Fruit fly (Drosophila melanogaster) whole organism, embryonic: ENCODE measurements around the gene CG6951.

Experiments
- Abd-B ChIP-seq: fragments of 200-800 bp; sonication (Bioruptor generic); optimal IDR thresholded peaks from 2 replicates; lab custom pipeline; 2018; ENCODE audit warnings: missing biosample characterization, mild to moderate bottlenecking, missing genetic modification characterization, moderate library complexity
- Aef1 ChIP-seq: fragments of 200-800 bp; sonication (Bioruptor generic); IDR thresholded peaks from 3 replicates; pipeline ENCODE4 v1.3.6; 2022; ENCODE audit warnings: missing biosample characterization, missing genetic modification characterization
- Atf3 ChIP-seq: fragments of 200-800 bp; sonication (Bioruptor generic); optimal IDR thresholded peaks from 3 replicates; lab custom pipeline; 2016; ENCODE audit warnings: missing biosample characterization, missing genetic modification characterization
- CG12104 ChIP-seq: fragments of 200-800 bp; sonication (Bioruptor generic); optimal IDR thresholded peaks from 3 replicates; lab custom pipeline; 2016; ENCODE audit warnings: missing biosample characterization, missing genetic modification characterization
- CG12659 ChIP-seq: fragments of 200-800 bp; sonication (Bioruptor generic); optimal IDR thresholded peaks from 3 replicates; lab custom pipeline; 2017; ENCODE audit warnings: mild to moderate bottlenecking, missing biosample characterization, missing genetic modification reagents, missing genetic modification characterization
- CG12942 ChIP-seq: fragments of 200-800 bp; sonication (Bioruptor generic); optimal IDR thresholded peaks from 3 replicates; lab custom pipeline; 2016; ENCODE audit warnings: missing biosample characterization, missing genetic modification characterization
- CG13123 ChIP-seq: fragments of 200-800 bp; sonication (Bioruptor generic); optimal IDR thresholded peaks from 2 replicates; lab custom pipeline; 2016; ENCODE audit warnings: missing biosample characterization, missing genetic modification characterization
- CG14710 ChIP-seq: fragments of 200-800 bp; sonication (Bioruptor generic); optimal IDR thresholded peaks from 3 replicates; lab custom pipeline; 2019; ENCODE audit warnings: missing biosample characterization, mild to moderate bottlenecking, missing genetic modification characterization, moderate library complexity
- CG15479 ChIP-seq: fragments of 200-800 bp; sonication (Bioruptor generic); optimal IDR thresholded peaks from 3 replicates; lab custom pipeline; 2019; ENCODE audit warnings: missing biosample characterization, mild to moderate bottlenecking, missing genetic modification characterization, moderate library complexity
- CG1792 ChIP-seq: fragments of 200-800 bp; sonication (Bioruptor generic); optimal IDR thresholded peaks from 2 replicates; lab custom pipeline; 2016; ENCODE audit warnings: missing biosample characterization, missing genetic modification characterization
- CG2678 ChIP-seq: fragments of 200-800 bp; sonication (Bioruptor generic); optimal IDR thresholded peaks from 3 replicates; lab custom pipeline; 2019; ENCODE audit warnings: missing biosample characterization, mild to moderate bottlenecking, missing genetic modification characterization, moderate library complexity
- CG33213 ChIP-seq: fragments of 200-800 bp; sonication (Bioruptor generic); optimal IDR thresholded peaks from 3 replicates; lab custom pipeline; 2016; ENCODE audit warnings: missing biosample characterization, missing genetic modification characterization
- CG4404 ChIP-seq: fragments of 200-800 bp; sonication (Bioruptor generic); IDR thresholded peaks from 2 replicates; pipeline ENCODE4 v1.3.6; 2022; ENCODE audit warnings: missing biosample characterization, missing genetic modification characterization
- CG7271 ChIP-seq: fragments of 200-800 bp; sonication (Bioruptor generic); optimal IDR thresholded peaks from 2 replicates; lab custom pipeline; 2018; ENCODE audit warnings: missing biosample characterization, mild to moderate bottlenecking, missing genetic modification characterization, moderate library complexity
- CG7928 ChIP-seq: fragments of 200-800 bp; sonication (Bioruptor generic); optimal IDR thresholded peaks from 2 replicates; lab custom pipeline; 2017; ENCODE audit warnings: missing biosample characterization, mild to moderate bottlenecking, missing genetic modification characterization
- CG7963 ChIP-seq: fragments of 200-800 bp; sonication (Bioruptor generic); IDR thresholded peaks from 3 replicates; pipeline ENCODE4 v1.3.6; 2022; ENCODE audit warnings: missing biosample characterization, missing genetic modification characterization; ENCODE audit not compliant: partially characterized antibody
- CG8924 ChIP-seq: fragments of 200-800 bp; optimal IDR thresholded peaks from 3 replicates; lab custom pipeline; 2019; ENCODE audit warnings: missing biosample characterization, mild to moderate bottlenecking, missing genetic modification characterization, moderate library complexity
- CG9876 ChIP-seq: fragments of 200-800 bp; sonication (Bioruptor generic); optimal IDR thresholded peaks from 2 replicates; lab custom pipeline; 2016; ENCODE audit warnings: missing biosample characterization, missing genetic modification characterization
- CG9932 ChIP-seq: fragments of 200-800 bp; sonication (Bioruptor generic); IDR thresholded peaks from 2 replicates; pipeline ENCODE4 v1.3.6; 2022; ENCODE audit warnings: missing biosample characterization, missing genetic modification characterization
- Doc3 ChIP-seq: fragments of 200-800 bp; sonication (Bioruptor generic); IDR thresholded peaks from 3 replicates; pipeline ENCODE4 v1.3.6; 2022; ENCODE audit warnings: missing biosample characterization, missing genetic modification characterization; ENCODE audit not compliant: partially characterized antibody
- Dp ChIP-seq: fragments of 200-800 bp; sonication (Bioruptor generic); optimal IDR thresholded peaks from 2 replicates; lab custom pipeline; 2018; ENCODE audit warnings: missing biosample characterization, mild to moderate bottlenecking, missing genetic modification characterization, moderate library complexity
- HHEX ChIP-seq: fragments of 200-800 bp; sonication (Bioruptor generic); optimal IDR thresholded peaks from 3 replicates; lab custom pipeline; 2017; ENCODE audit warnings: missing biosample characterization, mild to moderate bottlenecking, missing genetic modification characterization, missing genetic modification reagents
- HLH3B ChIP-seq: fragments of 200-800 bp; sonication (Bioruptor generic); IDR thresholded peaks from 2 replicates; pipeline ENCODE4 v1.3.6; 2022; ENCODE audit warnings: missing biosample characterization, missing genetic modification characterization
- HLH54F ChIP-seq: fragments of 200-800 bp; sonication (Bioruptor generic); optimal IDR thresholded peaks from 3 replicates; lab custom pipeline; 2016; ENCODE audit warnings: missing biosample characterization, missing genetic modification characterization
- Hmx ChIP-seq: fragments of 200-800 bp; sonication (Bioruptor generic); optimal IDR thresholded peaks from 2 replicates; lab custom pipeline; 2016; ENCODE audit warnings: missing biosample characterization, missing genetic modification characterization
- Hr51 ChIP-seq, 2 experiments: fragments of 200-800 bp; sonication (Bioruptor generic); optimal IDR thresholded peaks; 2 replicates in 1 of 2; 3 replicates in 1 of 2; lab custom pipeline; 2016 to 2018; ENCODE audit warnings: missing biosample characterization in 2 of 2, missing genetic modification characterization in 2 of 2, mild to moderate bottlenecking in 1 of 2, moderate library complexity in 1 of 2
- MESR4 ChIP-seq: fragments of 200-800 bp; sonication (Bioruptor generic); optimal IDR thresholded peaks from 2 replicates; lab custom pipeline; 2018; ENCODE audit warnings: missing biosample characterization, mild to moderate bottlenecking, missing genetic modification characterization, moderate library complexity
- Meics ChIP-seq: fragments of 200-800 bp; sonication (Bioruptor generic); optimal IDR thresholded peaks from 2 replicates; lab custom pipeline; 2017; ENCODE audit warnings: missing biosample characterization, mild to moderate bottlenecking, missing genetic modification characterization
- Neu2 ChIP-seq: fragments of 200-800 bp; sonication (Bioruptor generic); optimal IDR thresholded peaks from 3 replicates; lab custom pipeline; 2016; ENCODE audit warnings: missing biosample characterization, missing genetic modification characterization, borderline replicate concordance
- az2 ChIP-seq: fragments of 200-800 bp; sonication (Bioruptor generic); optimal IDR thresholded peaks from 3 replicates; lab custom pipeline; 2016; ENCODE audit warnings: missing biosample characterization, missing genetic modification characterization
- caup ChIP-seq: fragments of 200-800 bp; sonication (Bioruptor generic); optimal IDR thresholded peaks from 3 replicates; lab custom pipeline; 2017; ENCODE audit warnings: missing biosample characterization, mild to moderate bottlenecking, missing genetic modification characterization, moderate library complexity; ENCODE audit not compliant: severe bottlenecking
- cg ChIP-seq: fragments of 200-800 bp; sonication (Bioruptor generic); optimal IDR thresholded peaks from 3 replicates; lab custom pipeline; 2019; ENCODE audit warnings: missing biosample characterization, mild to moderate bottlenecking, missing genetic modification characterization, moderate library complexity
- exex ChIP-seq: fragments of 200-800 bp; sonication (Bioruptor generic); optimal IDR thresholded peaks from 4 replicates; lab custom pipeline; 2018; ENCODE audit warnings: missing biosample characterization, mild to moderate bottlenecking, missing genetic modification characterization, moderate library complexity
- fru ChIP-seq: fragments of >200 bp; optimal IDR thresholded peaks from 2 replicates; lab custom pipeline; 2017
- ftz-f1 ChIP-seq: fragments of 200-800 bp; sonication (Bioruptor generic); optimal IDR thresholded peaks from 2 replicates; lab custom pipeline; 2016; ENCODE audit warnings: missing biosample characterization, missing genetic modification characterization
- gce ChIP-seq: fragments of 200-800 bp; sonication (Bioruptor generic); IDR thresholded peaks from 3 replicates; pipeline ENCODE4 v1.3.6; 2022; ENCODE audit warnings: missing biosample characterization, missing genetic modification characterization
- gfzf ChIP-seq: fragments of 200-800 bp; sonication (Bioruptor generic); optimal IDR thresholded peaks from 2 replicates; lab custom pipeline; 2016; ENCODE audit warnings: missing biosample characterization, mild to moderate bottlenecking, missing genetic modification characterization, moderate library complexity
- h ChIP-seq: fragments of >200 bp; optimal IDR thresholded peaks from 2 replicates; lab custom pipeline; 2017
- klu ChIP-seq: fragments of 200-800 bp; sonication (Bioruptor generic); IDR thresholded peaks from 2 replicates; pipeline ENCODE4 v1.3.6; 2022; ENCODE audit warnings: missing biosample characterization, missing genetic modification characterization
- lab ChIP-seq: fragments of 200-800 bp; sonication (Bioruptor generic); optimal IDR thresholded peaks from 3 replicates; lab custom pipeline; 2017; ENCODE audit warnings: missing biosample characterization, missing genetic modification characterization, mild to moderate bottlenecking, moderate library complexity, missing genetic modification reagents
- pita ChIP-seq: fragments of 200-800 bp; sonication (Bioruptor generic); optimal IDR thresholded peaks from 2 replicates; lab custom pipeline; 2017; ENCODE audit warnings: missing biosample characterization, mild to moderate bottlenecking, missing genetic modification characterization
- pnt ChIP-seq: fragments of 200-800 bp; sonication (Bioruptor generic); optimal IDR thresholded peaks from 3 replicates; lab custom pipeline; 2016; ENCODE audit warnings: missing biosample characterization, missing genetic modification characterization
- repo ChIP-seq: fragments of 200-800 bp; sonication (Bioruptor generic); optimal IDR thresholded peaks from 2 replicates; lab custom pipeline; 2016; ENCODE audit warnings: missing biosample characterization, missing genetic modification characterization
- sc ChIP-seq, 3 experiments: fragments of >200 bp in 2 of 3; fragments of 200-800 bp in 1 of 3; sonication (Bioruptor generic) in 1 of 3; optimal IDR thresholded peaks; 2 replicates in 2 of 3; 3 replicates in 1 of 3; lab custom pipeline; 2017; ENCODE audit warnings: mild to moderate bottlenecking in 1 of 3, missing biosample characterization in 1 of 3, missing genetic modification characterization in 1 of 3, missing genetic modification reagents in 1 of 3
- sd ChIP-seq: fragments of 200-800 bp; sonication (Bioruptor generic); optimal IDR thresholded peaks from 3 replicates; lab custom pipeline; 2018; ENCODE audit warnings: missing biosample characterization, mild to moderate bottlenecking, missing genetic modification characterization, moderate library complexity
- seq ChIP-seq: fragments of 200-800 bp; sonication (Bioruptor generic); IDR thresholded peaks from 2 replicates; pipeline ENCODE4 v1.3.6; 2022; ENCODE audit warnings: missing biosample characterization, missing genetic modification characterization
- stc ChIP-seq: fragments of 200-800 bp; sonication (Bioruptor generic); IDR thresholded peaks from 2 replicates; pipeline ENCODE4 v1.3.6; 2022; ENCODE audit warnings: missing biosample characterization, missing genetic modification characterization
- sug ChIP-seq: fragments of 200-800 bp; optimal IDR thresholded peaks from 2 replicates; lab custom pipeline; 2019; ENCODE audit warnings: missing biosample characterization, mild to moderate bottlenecking, missing genetic modification characterization, moderate library complexity
- tap ChIP-seq: fragments of 200-800 bp; optimal IDR thresholded peaks from 3 replicates; lab custom pipeline; 2019; ENCODE audit warnings: missing biosample characterization, mild to moderate bottlenecking, missing genetic modification characterization, moderate library complexity
- tll ChIP-seq, 2 experiments: fragments of 200-800 bp in 1 of 2; fragments of >200 bp in 1 of 2; sonication (Bioruptor generic) in 1 of 2; optimal IDR thresholded peaks; 2 replicates each; lab custom pipeline; 2017 to 2019; ENCODE audit warnings: missing biosample characterization in 2 of 2, missing genetic modification characterization in 2 of 2, mild to moderate bottlenecking in 1 of 2, moderate library complexity in 1 of 2
- ttk ChIP-seq: fragments of 200-800 bp; sonication (Bioruptor generic); IDR thresholded peaks from 2 replicates; pipeline ENCODE4 v2.1.2; 2022; ENCODE audit warnings: missing biosample characterization, missing genetic modification characterization

CG6951 gene

dm6 chr3L:20221412-20221864, 19.6 kb upstream of the CG6951 start, which contains the start of gene CG17145 (continued):
- TF ChIP-seq CG9932: no peak
- no peak for TF ChIP-seq CG4404 (GFP tag; lab: Robert Waterston, UW)
- no peak for TF ChIP-seq pnt (GFP tag; lab: Kevin White, UChicago)
- no peak for TF ChIP-seq tll (GFP tag; optimal IDR thresholded peaks at IDR 0.05; lab: Kevin White, UChicago)
- peak; percentile 46 for TF ChIP-seq sug
- TF ChIP-seq exex (tag; lab: Kevin White, UChicago): peak; percentile 60
- no peak for TF ChIP-seq CG1792 (GFP tag; lab: Kevin White, UChicago)
- peak; percentile 68 for TF ChIP-seq lab (GFP tag; lab: Kevin White, UChicago)
- TF ChIP-seq sd (tag; lab: Kevin White, UChicago): peak; percentile 18
- TF ChIP-seq gfzf (GFP tag; lab: Kevin White, UChicago): no peak
- no peak for TF ChIP-seq Doc3 (GFP tag; lab: Robert Waterston, UW)
- no peak for TF ChIP-seq stc (GFP tag; lab: Robert Waterston, UW)
- TF ChIP-seq Aef1 (GFP tag; lab: Robert Waterston, UW): no peak
- no peak for TF ChIP-seq pita (GFP tag; lab: Kevin White, UChicago)
- TF ChIP-seq Atf3 (GFP tag; lab: Kevin White, UChicago): no peak
- TF ChIP-seq Hmx (GFP tag; lab: Kevin White, UChicago): no peak
- TF ChIP-seq h (lab: Kevin White, UChicago): no peak
- TF ChIP-seq CG7271 (tag; lab: Kevin White, UChicago): no peak
- no peak for TF ChIP-seq caup (GFP tag; lab: Kevin White, UChicago)
- no peak for TF ChIP-seq CG13123 (GFP tag; lab: Kevin White, UChicago)
- peak; percentile 15 for TF ChIP-seq CG12104
- no peak for TF ChIP-seq Neu2
- TF ChIP-seq Abd-B: no peak
- no peak for TF ChIP-seq Dp
- TF ChIP-seq CG7963 (GFP tag; lab: Robert Waterston, UW): no peak
- TF ChIP-seq repo (GFP tag; lab: Kevin White, UChicago): no peak
- peak in 1 of 2 experiments; percentile 56 for TF ChIP-seq Hr51 (GFP tag; optimal IDR thresholded peaks at IDR 0.05; lab: Kevin White, UChicago)
- TF ChIP-seq CG12659 (GFP tag; lab: Kevin White, UChicago): peak; percentile 38
- TF ChIP-seq HHEX (GFP tag; lab: Kevin White, UChicago): peak; percentile 26
- TF ChIP-seq CG2678 (tag; lab: Kevin White, UChicago): peak; percentile 63
- TF ChIP-seq sc (optimal IDR thresholded peaks at IDR 0.05; lab: Kevin White, UChicago): no peak
- no peak for TF ChIP-seq sc (GFP tag; optimal IDR thresholded peaks at IDR 0.05; lab: Kevin White, UChicago)
- TF ChIP-seq CG8924 (tag; lab: Kevin White, UChicago): peak; percentile 30
- no peak for TF ChIP-seq CG7928 (GFP tag; lab: Kevin White, UChicago)
- TF ChIP-seq cg (GFP tag; lab: Kevin White, UChicago): no peak
- no peak for TF ChIP-seq ttk
- TF ChIP-seq CG9876 (GFP tag; lab: Kevin White, UChicago): no peak
- TF ChIP-seq CG33213 (GFP tag; lab: Kevin White, UChicago): no peak
- TF ChIP-seq HLH54F (GFP tag; lab: Kevin White, UChicago): no peak
- TF ChIP-seq gce (GFP tag; lab: Robert Waterston, UW): no peak
- no peak for TF ChIP-seq seq (GFP tag; lab: Robert Waterston, UW)
- no peak for TF ChIP-seq ftz-f1 (GFP tag; lab: Kevin White, UChicago)
- no peak for TF ChIP-seq tap
- TF ChIP-seq az2: no peak
- TF ChIP-seq Meics: peak; percentile 51
- TF ChIP-seq CG12942: no peak
- TF ChIP-seq HLH3B (GFP tag; lab: Robert Waterston, UW): no peak
- TF ChIP-seq CG14710 (tag; lab: Kevin White, UChicago): no peak
- TF ChIP-seq fru (lab: Kevin White, UChicago): no peak
- no peak for TF ChIP-seq MESR4 (GFP tag; lab: Kevin White, UChicago)
- no peak for TF ChIP-seq klu (GFP tag; lab: Robert Waterston, UW)
- no peak for TF ChIP-seq CG15479 (GFP tag; lab: Kevin White, UChicago)
